Worm (Caenorhabditis elegans) whole organism, L2 larva: Measurements from ENCODE around the gene Y119D3B.12.

Experiments
- C34F6.9 ChIP-seq: fragments of 150-350 bp; optimal IDR thresholded peaks from 2 replicates; lab custom pipeline; 2014; ENCODE audit warnings: missing biosample characterization, missing genetic modification characterization
- ZK546.5 ChIP-seq: sonication (generic microtip); optimal IDR thresholded peaks from 2 replicates; lab custom pipeline; 2017; ENCODE audit warnings: missing biosample characterization, missing genetic modification characterization
- alr-1 ChIP-seq: fragments of 150-350 bp; optimal IDR thresholded peaks from 2 replicates; lab custom pipeline; 2014; ENCODE audit warnings: missing biosample characterization, missing genetic modification characterization
- aly-2 ChIP-seq: fragments of 150-350 bp; optimal IDR thresholded peaks from 2 replicates; lab custom pipeline; 2014; ENCODE audit warnings: missing biosample characterization, missing genetic modification characterization
- ama-1 ChIP-seq: fragments of 150-350 bp; optimal IDR thresholded peaks from 2 replicates; lab custom pipeline; 2018; ENCODE audit warnings: inconsistent platforms
- blmp-1 ChIP-seq: sonication (generic microtip); optimal IDR thresholded peaks from 2 replicates; lab custom pipeline; 2017; ENCODE audit warnings: missing genetic modification characterization, mild to moderate bottlenecking, missing compliant biosample characterization, antibody characterized with exemption, moderate library complexity; ENCODE audit not compliant: insufficient read depth
- ceh-16 ChIP-seq: fragments of 150-350 bp; optimal IDR thresholded peaks from 2 replicates; lab custom pipeline; 2014; ENCODE audit warnings: missing biosample characterization, missing genetic modification characterization
- crh-2 ChIP-seq: sonication (generic microtip); optimal IDR thresholded peaks from 2 replicates; lab custom pipeline; 2017; ENCODE audit warnings: missing biosample characterization, missing genetic modification characterization
- dmd-4 ChIP-seq: sonication (generic microtip); optimal IDR thresholded peaks from 2 replicates; lab custom pipeline; 2017; ENCODE audit warnings: missing biosample characterization, missing genetic modification characterization
- fos-1 ChIP-seq: fragments of 150-350 bp; optimal IDR thresholded peaks from 2 replicates; lab custom pipeline; 2014; ENCODE audit warnings: missing biosample characterization, missing genetic modification characterization
- gmeb-1 ChIP-seq: fragments of 150-350 bp; optimal IDR thresholded peaks from 2 replicates; lab custom pipeline; 2014; ENCODE audit warnings: missing biosample characterization, missing genetic modification characterization
- lin-13 ChIP-seq: fragments of 150-350 bp; optimal IDR thresholded peaks from 2 replicates; lab custom pipeline; 2014; ENCODE audit warnings: missing biosample characterization, missing genetic modification reagents, missing genetic modification characterization
- lin-39 ChIP-seq: fragments of 150-350 bp; optimal IDR thresholded peaks from 2 replicates; lab custom pipeline; 2014; ENCODE audit warnings: missing biosample characterization, missing genetic modification reagents, missing genetic modification characterization
- lsy-2 ChIP-seq, 2 experiments: fragments of 150-350 bp in 1 of 2; sonication (generic microtip) in 1 of 2; optimal IDR thresholded peaks; 2 replicates each; lab custom pipeline; 2014 to 2017; ENCODE audit warnings: missing biosample characterization in 2 of 2, missing genetic modification characterization in 2 of 2
- mdl-1 ChIP-seq, 2 experiments: fragments of 150-350 bp in 1 of 2; sonication (generic microtip) in 1 of 2; optimal IDR thresholded peaks; 2 replicates each; lab custom pipeline; 2017; ENCODE audit warnings: missing biosample characterization in 2 of 2, missing genetic modification characterization in 2 of 2
- nhr-10 ChIP-seq: sonication (generic microtip); optimal IDR thresholded peaks from 2 replicates; lab custom pipeline; 2017; ENCODE audit warnings: missing biosample characterization, missing genetic modification characterization
- nhr-11 ChIP-seq: fragments of 150-350 bp; optimal IDR thresholded peaks from 2 replicates; lab custom pipeline; 2014; ENCODE audit warnings: missing biosample characterization, missing genetic modification characterization
- nhr-12 ChIP-seq: fragments of 150-350 bp; optimal IDR thresholded peaks from 2 replicates; lab custom pipeline; 2014; ENCODE audit warnings: missing biosample characterization, missing genetic modification characterization
- nhr-129 ChIP-seq: fragments of 150-350 bp; optimal IDR thresholded peaks from 2 replicates; lab custom pipeline; 2014; ENCODE audit warnings: missing biosample characterization, missing genetic modification characterization
- nhr-21 ChIP-seq: fragments of 150-350 bp; optimal IDR thresholded peaks from 2 replicates; lab custom pipeline; 2014; ENCODE audit warnings: missing biosample characterization, missing genetic modification characterization
- nhr-237 ChIP-seq: fragments of 150-350 bp; optimal IDR thresholded peaks from 2 replicates; lab custom pipeline; 2014; ENCODE audit warnings: missing biosample characterization, missing genetic modification characterization
- nhr-25 ChIP-seq: fragments of 150-350 bp; sonication (generic microtip); optimal IDR thresholded peaks from 3 replicates; lab custom pipeline; 2014; ENCODE audit warnings: missing biosample characterization, missing genetic modification characterization
- nhr-6 ChIP-seq: fragments of 150-350 bp; optimal IDR thresholded peaks from 2 replicates; lab custom pipeline; 2014; ENCODE audit warnings: missing biosample characterization, missing genetic modification characterization
- nhr-77 ChIP-seq: fragments of 150-350 bp; optimal IDR thresholded peaks from 2 replicates; lab custom pipeline; 2014; ENCODE audit warnings: missing biosample characterization, missing genetic modification characterization
- peb-1 ChIP-seq: fragments of 150-350 bp; optimal IDR thresholded peaks from 2 replicates; lab custom pipeline; 2014; ENCODE audit warnings: missing biosample characterization, missing genetic modification characterization
- sem-4 ChIP-seq: fragments of 150-350 bp; optimal IDR thresholded peaks from 2 replicates; lab custom pipeline; 2014; ENCODE audit warnings: missing biosample characterization, missing genetic modification reagents, missing genetic modification characterization
- skn-1 ChIP-seq: sonication (generic microtip); optimal IDR thresholded peaks from 2 replicates; lab custom pipeline; 2017; ENCODE audit warnings: missing biosample characterization, missing genetic modification characterization
- sma-9 ChIP-seq, 2 experiments: fragments of 150-350 bp in 1 of 2; sonication (generic microtip) in 1 of 2; optimal IDR thresholded peaks; 2 replicates each; lab custom pipeline; 2014 to 2016; ENCODE audit warnings: missing genetic modification characterization in 2 of 2, mild to moderate bottlenecking in 1 of 2, missing biosample characterization in 1 of 2, missing compliant biosample characterization in 1 of 2, missing genetic modification reagents in 1 of 2, moderate library complexity in 1 of 2
- snpc-4 ChIP-seq: fragments of 150-350 bp; optimal IDR thresholded peaks from 2 replicates; lab custom pipeline; 2014; ENCODE audit warnings: missing biosample characterization, missing genetic modification characterization
- unc-39 ChIP-seq: fragments of 150-350 bp; optimal IDR thresholded peaks from 2 replicates; lab custom pipeline; 2014; ENCODE audit warnings: missing biosample characterization, missing genetic modification characterization
- unc-55 ChIP-seq: fragments of 150-350 bp; sonication (generic microtip); optimal IDR thresholded peaks from 3 replicates; lab custom pipeline; 2014; ENCODE audit warnings: missing biosample characterization, missing genetic modification reagents, missing genetic modification characterization
- unc-62 ChIP-seq: fragments of 150-350 bp; optimal IDR thresholded peaks from 2 replicates; lab custom pipeline; 2014; ENCODE audit warnings: missing biosample characterization, missing genetic modification reagents, missing genetic modification characterization
- zag-1 ChIP-seq: fragments of 150-350 bp; optimal IDR thresholded peaks from 2 replicates; lab custom pipeline; 2014; ENCODE audit warnings: missing biosample characterization, missing genetic modification characterization
- ztf-11 ChIP-seq: sonication (generic microtip); optimal IDR thresholded peaks from 2 replicates; lab custom pipeline; 2017; ENCODE audit warnings: missing biosample characterization, missing genetic modification characterization
- ztf-4 ChIP-seq: fragments of 150-350 bp; optimal IDR thresholded peaks from 2 replicates; lab custom pipeline; 2014; ENCODE audit warnings: missing biosample characterization, missing genetic modification characterization

Gene Y119D3B.12

ce11 chrIII:1169622-1170021 lies 32.7 kb upstream of the Y119D3B.12 start:
- TF ChIP-seq ztf-4 (tag; lab: Kevin White, UChicago) (no peak), ztf-11 (no peak), alr-1 (tag; lab: Kevin White, UChicago) (no peak), ama-1 (no peak), gmeb-1 (tag; lab: Kevin White, UChicago) (no peak), sma-9 (GFP tag; optimal IDR thresholded peaks at IDR 0.05; lab: Kevin White, UChicago) (no peak), sma-9 (tag; optimal IDR thresholded peaks at IDR 0.05; lab: Kevin White, UChicago) (no peak), ZK546.5 (tag; lab: Kevin White, UChicago) (no peak), lin-39 (tag; lab: Kevin White, UChicago) (no peak), peb-1 (tag; lab: Kevin White, UChicago) (no peak), unc-55 (no peak), lsy-2 (tag; optimal IDR thresholded peaks at IDR 0.05; lab: Kevin White, UChicago) (no peak), lin-13 (GFP tag; lab: Kevin White, UChicago) (no peak), snpc-4 (no peak), zag-1 (tag; lab: Kevin White, UChicago) (no peak)

- TF ChIP-seq fos-1 (tag; lab: Kevin White, UChicago) (no peak), blmp-1 (tag; lab: Kevin White, UChicago) (no peak), ceh-16 (tag; lab: Kevin White, UChicago) (no peak), nhr-237 (tag; lab: Kevin White, UChicago) (no peak), dmd-4 (tag; lab: Kevin White, UChicago) (no peak), nhr-10 (tag; lab: Kevin White, UChicago) (no peak), aly-2 (tag; lab: Kevin White, UChicago) (no peak)
Observed at ce11 chrIII:1173331-1173730, 29.0 kb upstream of the Y119D3B.12 start.

- TF ChIP-seq mdl-1 (tag; optimal IDR thresholded peaks at IDR 0.05; lab: Kevin White, UChicago) (no peak), lin-39 (tag; lab: Kevin White, UChicago) (no peak), C34F6.9 (tag; lab: Kevin White, UChicago) (no peak), sma-9 (GFP tag; optimal IDR thresholded peaks at IDR 0.05; lab: Kevin White, UChicago) (no peak), sma-9 (tag; optimal IDR thresholded peaks at IDR 0.05; lab: Kevin White, UChicago) (no peak), ceh-16 (tag; lab: Kevin White, UChicago) (no peak), nhr-6 (tag; lab: Kevin White, UChicago) (no peak)
Observed at ce11 chrIII:1176080-1176608, 26.2 kb upstream of the Y119D3B.12 start, which contains the start of gene eak-3. Gene eak-3 (minus strand): TSS chrIII:1176558.

ce11 chrIII:1179006-1179405 lies 23.3 kb upstream of the Y119D3B.12 start:
- no peak for TF ChIP-seq lin-39 (tag; lab: Kevin White, UChicago)
- TF ChIP-seq ama-1: no peak
- TF ChIP-seq nhr-77 (tag; lab: Kevin White, UChicago): no peak
- no peak for TF ChIP-seq skn-1 (tag; lab: Kevin White, UChicago)
- TF ChIP-seq ZK546.5 (tag; lab: Kevin White, UChicago): no peak
- TF ChIP-seq mdl-1 (tag; optimal IDR thresholded peaks at IDR 0.05; lab: Kevin White, UChicago): no peak
- TF ChIP-seq ztf-4 (tag; lab: Kevin White, UChicago): no peak
- TF ChIP-seq nhr-25: no peak
- no peak for TF ChIP-seq alr-1 (tag; lab: Kevin White, UChicago)
- TF ChIP-seq nhr-11 (tag; lab: Kevin White, UChicago): no peak
- no peak for TF ChIP-seq dmd-4 (tag; lab: Kevin White, UChicago)
- TF ChIP-seq unc-62 (GFP tag; lab: Kevin White, UChicago): no peak
- TF ChIP-seq, all 48 proteins: peak for 0

ce11 chrIII:1181756-1182155 lies 20.6 kb upstream of the Y119D3B.12 start, which contains the start of gene nspg-8:
Gene nspg-8 (plus strand): TSS chrIII:1182056.
- TF ChIP-seq zag-1 (tag; lab: Kevin White, UChicago) (no peak), dmd-4 (tag; lab: Kevin White, UChicago) (no peak), lin-13 (GFP tag; lab: Kevin White, UChicago) (no peak), crh-2 (tag; lab: Kevin White, UChicago) (no peak), nhr-21 (tag; lab: Kevin White, UChicago) (no peak), sem-4 (tag; lab: Kevin White, UChicago) (no peak), ZK546.5 (tag; lab: Kevin White, UChicago) (no peak), lsy-2 (tag; optimal IDR thresholded peaks at IDR 0.05; lab: Kevin White, UChicago) (no peak), unc-62 (GFP tag; lab: Kevin White, UChicago) (no peak), ztf-11 (no peak), nhr-25 (no peak), nhr-12 (tag; lab: Kevin White, UChicago) (no peak), unc-39 (tag; lab: Kevin White, UChicago) (no peak), nhr-129 (tag; lab: Kevin White, UChicago) (no peak), C34F6.9 (tag; lab: Kevin White, UChicago) (no peak), mdl-1 (tag; optimal IDR thresholded peaks at IDR 0.05; lab: Kevin White, UChicago) (no peak), aly-2 (tag; lab: Kevin White, UChicago) (no peak)
